Fruit fly (Drosophila melanogaster): ENCODE data around the gene eIF3e.
A peak's percentile ranks its signal among the peaks of the same experiment; 100 is the strongest.

Gene eIF3e

DNA sequence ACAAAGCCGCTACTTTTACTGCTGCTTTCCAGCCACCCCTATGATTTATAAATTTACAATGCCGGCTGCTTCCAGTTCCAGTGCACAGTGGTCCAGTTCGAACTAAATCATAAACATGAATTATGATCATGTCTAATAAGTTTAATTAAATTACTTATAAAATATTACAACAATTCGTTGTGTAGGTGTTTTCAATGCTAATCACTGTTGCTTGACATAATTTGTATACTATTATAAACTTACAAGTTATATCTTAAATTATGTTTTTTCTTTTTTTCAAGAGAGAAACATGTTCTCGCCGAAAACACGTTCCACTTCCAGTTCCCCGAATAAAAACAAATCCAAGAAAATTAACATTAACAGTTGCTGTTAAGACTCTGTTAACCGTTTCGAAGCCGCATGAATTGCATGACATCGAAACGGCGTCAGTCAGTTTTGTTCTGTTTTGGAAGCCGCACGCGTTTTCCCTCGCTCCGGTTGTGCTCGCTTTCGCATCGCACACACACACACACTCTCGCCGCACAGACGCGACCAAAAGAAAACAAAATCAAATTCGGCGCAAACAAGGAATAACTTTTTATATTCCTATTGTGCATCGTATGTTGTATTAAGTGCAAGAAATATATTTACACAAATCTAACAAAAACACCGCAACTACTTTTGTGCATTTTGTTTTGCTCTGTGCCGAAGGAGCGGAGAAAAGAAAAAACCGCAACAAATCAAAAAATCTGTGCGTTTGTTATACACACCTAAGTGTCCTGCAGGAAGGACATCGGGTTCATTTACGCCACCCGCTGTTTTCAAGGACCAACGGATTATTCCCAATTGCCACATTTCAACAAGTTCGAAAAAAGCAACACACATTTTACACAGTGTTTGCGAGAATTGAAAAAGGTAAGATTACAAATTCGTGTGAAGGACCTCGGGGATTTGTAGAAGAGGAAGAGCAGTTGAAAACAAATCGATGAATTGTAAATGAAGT is 20.8 kb downstream of the eIF3e start, which contains the start of gene Nrt (continued):
- TF ChIP-seq hbn (GFP tag; IDR thresholded peaks at IDR 0.05; ENCODE audit: partially characterized antibody) (peak; percentile 20; the same call in 1 of the 2 replicates), Dref (GFP tag; IDR thresholded peaks at IDR 0.05) (no peak), CG16815 (GFP tag; optimal IDR thresholded peaks at IDR 0.05) (peak; percentile 18), Dek (tag; optimal IDR thresholded peaks at IDR 0.05) (peak; percentile 48), sens (GFP tag) (peak; percentile 75), nmo (GFP tag; optimal IDR thresholded peaks at IDR 0.05) (peak; percentile 37), CG34376 (GFP tag; optimal IDR thresholded peaks at IDR 0.05) (peak; percentile 63), CG7357 (GFP tag; IDR thresholded peaks at IDR 0.05) (no peak), CG12769 (tag; optimal IDR thresholded peaks at IDR 0.05) (peak; percentile 47), Eip74EF (GFP tag; optimal IDR thresholded peaks at IDR 0.05) (peak in 1 of 2 experiments; percentile 55), CG10654 (GFP tag; optimal IDR thresholded peaks at IDR 0.05) (no peak), Ada2b (GFP tag; IDR thresholded peaks at IDR 0.05) (peak; percentile 56; the same call in 1 of the 2 replicates), Taf1 (GFP tag; IDR thresholded peaks at IDR 0.05) (peak; percentile 49; the same call in 1 of the 2 replicates), CG16779 (GFP tag; IDR thresholded peaks at IDR 0.05) (no peak; the same call in 1 of the 2 replicates), CG12299 (tag; optimal IDR thresholded peaks at IDR 0.05) (peak; percentile 57), Ets65A (GFP tag) (peak; percentile 39), CG6765 (GFP tag; optimal IDR thresholded peaks at IDR 0.05) (peak; percentile 82), MESR4 (GFP tag; optimal IDR thresholded peaks at IDR 0.05) (peak; percentile 1), pum (GFP tag; optimal IDR thresholded peaks at IDR 0.05) (no peak), sens-2 (GFP tag; IDR thresholded peaks at IDR 0.05) (0 out of 2 replicates have a peak, but pooled peaks have one; percentile 20), chn (GFP tag; optimal IDR thresholded peaks at IDR 0.05) (peak; percentile 7), gsb-n (tag; optimal IDR thresholded peaks at IDR 0.05) (peak; percentile 75), prd (optimal IDR thresholded peaks at IDR 0.05) (no peak), prd (GFP tag; IDR thresholded peaks at IDR 0.05) (peak; percentile 66), E2f1 (GFP tag; IDR thresholded peaks at IDR 0.05) (peak; percentile 36; the same call in 1 of the 2 replicates), CG14050 (GFP tag; IDR thresholded peaks at IDR 0.05) (peak; percentile 59; the same call in 2 of the 3 replicates), tio (GFP tag; optimal IDR thresholded peaks at IDR 0.05) (no peak), CG11696 (GFP tag; IDR thresholded peaks at IDR 0.05) (no peak), CG1647 (GFP tag; optimal IDR thresholded peaks at IDR 0.05) (no peak), Hmr (GFP tag; optimal IDR thresholded peaks at IDR 0.05) (peak; percentile 80), Side (GFP tag; optimal IDR thresholded peaks at IDR 0.05) (no peak), NfI (GFP tag; optimal IDR thresholded peaks at IDR 0.05) (peak; percentile 49), Doc3 (GFP tag; IDR thresholded peaks at IDR 0.05; ENCODE audit: partially characterized antibody) (no peak), klu (GFP tag; IDR thresholded peaks at IDR 0.05) (no peak), CG10274 (GFP tag; optimal IDR thresholded peaks at IDR 0.05) (no peak), D (optimal IDR thresholded peaks at IDR 0.05) (no peak), D (GFP tag; optimal IDR thresholded peaks at IDR 0.05) (peak; percentile 12), Stat92E (GFP tag; optimal IDR thresholded peaks at IDR 0.05) (peak in 1 of 3 experiments; percentile 84), z (GFP tag; IDR thresholded peaks at IDR 0.05) (no peak), cwo (GFP tag; optimal IDR thresholded peaks at IDR 0.05) (peak; percentile 38), cato (GFP tag; optimal IDR thresholded peaks at IDR 0.05; ENCODE audit: borderline replicate concordance) (no peak), chinmo (GFP tag; IDR thresholded peaks at IDR 0.05; ENCODE audit: partially characterized antibody) (peak; percentile 88), CG10321 (GFP tag; IDR thresholded peaks at IDR 0.05) (no peak), sug (tag; optimal IDR thresholded peaks at IDR 0.05) (peak; percentile 68), crol (GFP tag; IDR thresholded peaks at IDR 0.05) (no peak), otp (GFP tag; IDR thresholded peaks at IDR 0.05) (no peak), ems (GFP tag; optimal IDR thresholded peaks at IDR 0.05) (no peak), Oaz (GFP tag; IDR thresholded peaks at IDR 0.05) (no peak)
